Fruit fly (Drosophila melanogaster) whole organism, prepupa: ENCODE data around the gene CG13375.

Experiments used
- CG10669 ChIP-seq: fragments of 200-800 bp; sonication (Bioruptor generic); optimal IDR thresholded peaks from 3 replicates; lab custom pipeline; 2018; ENCODE audit warnings: missing biosample characterization, mild to moderate bottlenecking, missing genetic modification characterization, moderate library complexity
- CG16779 ChIP-seq: fragments of 200-800 bp; sonication (Bioruptor generic); optimal IDR thresholded peaks from 3 replicates; lab custom pipeline; 2017; ENCODE audit warnings: missing biosample characterization, mild to moderate bottlenecking, missing genetic modification characterization
- CG34406 ChIP-seq: fragments of 200-800 bp; sonication (Bioruptor generic); optimal IDR thresholded peaks from 3 replicates; lab custom pipeline; 2016; ENCODE audit warnings: missing biosample characterization, missing genetic modification characterization
- CG6276 ChIP-seq: fragments of 200-800 bp; sonication (Bioruptor generic); optimal IDR thresholded peaks from 2 replicates; lab custom pipeline; 2017; ENCODE audit warnings: missing biosample characterization, mild to moderate bottlenecking, missing genetic modification characterization
- CG7368 ChIP-seq: fragments of 200-800 bp; sonication (Bioruptor generic); optimal IDR thresholded peaks from 3 replicates; lab custom pipeline; 2016; ENCODE audit warnings: missing biosample characterization, missing genetic modification characterization
- CG8632 ChIP-seq: fragments of 200-800 bp; sonication (Bioruptor generic); optimal IDR thresholded peaks from 3 replicates; lab custom pipeline; 2016; ENCODE audit warnings: missing biosample characterization, missing genetic modification characterization
- CG9139 ChIP-seq: fragments of 200-800 bp; sonication (Bioruptor generic); optimal IDR thresholded peaks from 3 replicates; lab custom pipeline; 2017; ENCODE audit warnings: missing biosample characterization, mild to moderate bottlenecking, missing genetic modification characterization
- Ets96B ChIP-seq: fragments of 200-800 bp; optimal IDR thresholded peaks from 2 replicates; lab custom pipeline; 2019; ENCODE audit warnings: missing biosample characterization, mild to moderate bottlenecking, missing genetic modification characterization, moderate library complexity
- Sox102F ChIP-seq: fragments of 200-800 bp; sonication (Bioruptor generic); optimal IDR thresholded peaks from 2 replicates; lab custom pipeline; 2016; ENCODE audit warnings: missing biosample characterization, mild to moderate bottlenecking, missing genetic modification characterization
- Sox15 ChIP-seq: fragments of 200-800 bp; sonication (Bioruptor generic); optimal IDR thresholded peaks from 3 replicates; lab custom pipeline; 2016; ENCODE audit warnings: missing biosample characterization, missing genetic modification characterization
- dsx ChIP-seq: fragments of 200-800 bp; optimal IDR thresholded peaks from 3 replicates; lab custom pipeline; 2019; ENCODE audit warnings: missing biosample characterization, mild to moderate bottlenecking, missing genetic modification characterization, moderate library complexity; ENCODE audit not compliant: poor library complexity, severe bottlenecking
- fd85E ChIP-seq: fragments of 200-800 bp; sonication (Bioruptor generic); optimal IDR thresholded peaks from 3 replicates; lab custom pipeline; 2016; ENCODE audit warnings: missing biosample characterization, missing genetic modification characterization
- pdm3 ChIP-seq: fragments of 200-800 bp; sonication (Bioruptor generic); optimal IDR thresholded peaks from 3 replicates; lab custom pipeline; 2016; ENCODE audit warnings: missing biosample characterization, missing genetic modification characterization

dm6 chrX:262836-263235 is 31.9 kb downstream of the CG13375 start:
- TF ChIP-seq CG6276 (GFP tag; lab: Kevin White, UChicago), result no peak
- no peak for TF ChIP-seq CG8632 (GFP tag; lab: Kevin White, UChicago)
- no peak for TF ChIP-seq dsx (GFP tag; lab: Kevin White, UChicago)
- TF ChIP-seq Sox102F, result peak; percentile 32
- no peak for TF ChIP-seq Ets96B (tag; lab: Kevin White, UChicago)
- no peak for TF ChIP-seq CG34406 (GFP tag; lab: Kevin White, UChicago)
- TF ChIP-seq Sox15 (GFP tag; lab: Kevin White, UChicago), result no peak
- TF ChIP-seq CG7368 (GFP tag; lab: Kevin White, UChicago), result no peak
- TF ChIP-seq CG16779 (tag; lab: Kevin White, UChicago), result no peak
- TF ChIP-seq fd85E, result no peak
- no peak for TF ChIP-seq CG9139
- TF ChIP-seq pdm3 (GFP tag; lab: Kevin White, UChicago), result peak; percentile 22
- no peak for TF ChIP-seq CG10669 (GFP tag; lab: Kevin White, UChicago)
